Fruit fly (Drosophila melanogaster) S2 (cell line): ENCODE results near the gene fu.

ENCODE experiments used
- CG8478 ChIP-seq: fragments of >200 bp; optimal IDR thresholded peaks from 2 replicates; lab custom pipeline; 2018
- CTCF ChIP-seq, 2 experiments: fragments of >200 bp; optimal IDR thresholded peaks; 2 replicates each; lab custom pipeline; 2018

DNA sequence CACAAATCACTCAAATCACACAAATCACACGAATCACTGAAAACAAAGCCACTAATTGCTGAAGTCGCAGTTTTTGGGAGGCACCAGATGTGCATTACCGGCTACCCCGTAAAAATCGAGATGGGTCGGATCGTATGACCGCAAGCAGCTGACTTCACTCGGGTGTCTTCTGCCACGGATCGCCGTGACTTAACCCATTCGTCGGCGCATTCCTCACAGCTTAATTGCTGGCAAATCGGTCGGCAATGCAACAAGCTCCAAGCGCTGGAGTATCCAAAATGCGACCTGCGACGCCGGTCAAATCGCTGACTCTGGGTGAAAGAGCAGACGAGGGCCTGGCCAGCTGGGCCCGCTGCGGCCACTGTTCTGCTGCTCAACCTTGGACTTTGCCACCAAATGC is 25.3 kb downstream of the fu start:
- TF ChIP-seq CG8478 (no peak), CTCF (optimal IDR thresholded peaks at IDR 0.05; lab: Kevin White, UChicago) (no peak)
